Fruit fly (Drosophila melanogaster) Kc167 (cell line): ENCODE data around the gene KdelR.

Experiments used
- Myc ChIP-seq: fragments of >200 bp; optimal IDR thresholded peaks from 2 replicates; lab custom pipeline; 2017; ENCODE audit warnings: missing external identifiers
- Sin3A ChIP-seq: fragments of >200 bp; optimal IDR thresholded peaks from 2 replicates; lab custom pipeline; 2018; ENCODE audit warnings: missing external identifiers
- insv ChIP-seq: fragments of >200 bp; optimal IDR thresholded peaks from 3 replicates; lab custom pipeline; 2018; ENCODE audit warnings: missing external identifiers
- psq ChIP-seq: fragments of >200 bp; optimal IDR thresholded peaks from 2 replicates; lab custom pipeline; 2017; ENCODE audit warnings: missing external identifiers
- ttk ChIP-seq: sonication (Bioruptor generic); optimal IDR thresholded peaks from 2 replicates; lab custom pipeline; 2017; ENCODE audit warnings: missing external identifiers

dm6 chr2L:10474268-10474678, 47.6 kb downstream of the KdelR start, which contains the start of gene RluA-1:
- no peak for TF ChIP-seq Sin3A (lab: Kevin White, UChicago)
- TF ChIP-seq Myc (lab: Kevin White, UChicago), result no peak
- no peak for TF ChIP-seq psq
- no peak for TF ChIP-seq insv (lab: Kevin White, UChicago)
- no peak for TF ChIP-seq ttk (lab: Kevin White, UChicago)
